Fruit fly (Drosophila melanogaster) whole organism, embryonic: ENCODE results near the gene Rab14.

ENCODE experiments used
- Adf1 ChIP-seq: fragments of 200-800 bp; sonication (Bioruptor generic); IDR thresholded peaks from 2 replicates; pipeline ENCODE4 v1.3.6; 2022; ENCODE audit warnings: missing biosample characterization, missing genetic modification characterization
- Blimp-1 ChIP-seq: fragments of 200-800 bp; sonication (Bioruptor generic); optimal IDR thresholded peaks from 3 replicates; lab custom pipeline; 2018; ENCODE audit warnings: missing biosample characterization, missing genetic modification characterization, mild to moderate bottlenecking, moderate library complexity, missing genetic modification reagents
- CG10274 ChIP-seq: fragments of 200-800 bp; sonication (Bioruptor generic); optimal IDR thresholded peaks from 3 replicates; lab custom pipeline; 2017; ENCODE audit warnings: missing biosample characterization, mild to moderate bottlenecking, missing genetic modification characterization
- CG11247 ChIP-seq: fragments of 200-800 bp; sonication (Bioruptor generic); IDR thresholded peaks from 2 replicates; pipeline ENCODE4 v1.3.6; 2022; ENCODE audit warnings: missing biosample characterization, missing genetic modification characterization
- CG11398 ChIP-seq: fragments of 200-800 bp; sonication (Bioruptor generic); optimal IDR thresholded peaks from 2 replicates; lab custom pipeline; 2016; ENCODE audit warnings: missing biosample characterization, missing genetic modification characterization
- CG1602 ChIP-seq: fragments of 200-800 bp; sonication (Bioruptor generic); optimal IDR thresholded peaks from 3 replicates; lab custom pipeline; 2016; ENCODE audit warnings: missing biosample characterization, missing genetic modification characterization
- CG17385 ChIP-seq: fragments of 200-800 bp; sonication (Bioruptor generic); optimal IDR thresholded peaks from 3 replicates; lab custom pipeline; 2018; ENCODE audit warnings: missing biosample characterization, mild to moderate bottlenecking, missing genetic modification characterization
- CG18476 ChIP-seq: fragments of 200-800 bp; sonication (Bioruptor generic); optimal IDR thresholded peaks from 2 replicates; lab custom pipeline; 2016; ENCODE audit warnings: missing biosample characterization, mild to moderate bottlenecking, missing genetic modification characterization
- CG2202 ChIP-seq: fragments of 200-800 bp; sonication (Bioruptor generic); optimal IDR thresholded peaks from 2 replicates; lab custom pipeline; 2018; ENCODE audit warnings: missing biosample characterization, mild to moderate bottlenecking, missing genetic modification characterization
- CG30403 ChIP-seq: fragments of 200-800 bp; sonication (Bioruptor generic); optimal IDR thresholded peaks from 3 replicates; lab custom pipeline; 2016; ENCODE audit warnings: missing biosample characterization, missing genetic modification characterization
- CG4617 ChIP-seq: fragments of 200-800 bp; sonication (Bioruptor generic); optimal IDR thresholded peaks from 3 replicates; lab custom pipeline; 2016; ENCODE audit warnings: missing biosample characterization, missing genetic modification characterization, borderline replicate concordance
- CG6854 ChIP-seq: fragments of 200-800 bp; sonication (Bioruptor generic); optimal IDR thresholded peaks from 3 replicates; lab custom pipeline; 2017; ENCODE audit warnings: missing biosample characterization, mild to moderate bottlenecking, missing genetic modification characterization
- CG7786 ChIP-seq: fragments of 200-800 bp; sonication (Bioruptor generic); optimal IDR thresholded peaks from 2 replicates; lab custom pipeline; 2016; ENCODE audit warnings: missing biosample characterization, missing genetic modification characterization
- CG8290 ChIP-seq, 3 experiments: fragments of 200-800 bp; sonication (Bioruptor generic); optimal IDR thresholded peaks; 2 replicates each; lab custom pipeline; 2016 to 2019; ENCODE audit warnings: missing biosample characterization in 3 of 3, missing genetic modification characterization in 3 of 3, mild to moderate bottlenecking in 2 of 3, moderate library complexity in 1 of 3
- CG9876 ChIP-seq: fragments of 200-800 bp; sonication (Bioruptor generic); optimal IDR thresholded peaks from 2 replicates; lab custom pipeline; 2016; ENCODE audit warnings: missing biosample characterization, missing genetic modification characterization
- D ChIP-seq, 2 experiments: fragments of 200-800 bp in 1 of 2; fragments of >200 bp in 1 of 2; sonication (Bioruptor generic) in 1 of 2; optimal IDR thresholded peaks; 2 replicates in 1 of 2; 3 replicates in 1 of 2; lab custom pipeline; 2017; ENCODE audit warnings: mild to moderate bottlenecking in 1 of 2, missing biosample characterization in 1 of 2, missing genetic modification characterization in 1 of 2, missing genetic modification reagents in 1 of 2
- Dad ChIP-seq: fragments of 200-800 bp; sonication (Bioruptor generic); optimal IDR thresholded peaks from 3 replicates; lab custom pipeline; 2016; ENCODE audit warnings: missing biosample characterization, missing genetic modification characterization
- HLH3B ChIP-seq: fragments of 200-800 bp; sonication (Bioruptor generic); IDR thresholded peaks from 2 replicates; pipeline ENCODE4 v1.3.6; 2022; ENCODE audit warnings: missing biosample characterization, missing genetic modification characterization
- Hey ChIP-seq: fragments of 200-800 bp; sonication (Bioruptor generic); optimal IDR thresholded peaks from 3 replicates; lab custom pipeline; 2018; ENCODE audit warnings: missing biosample characterization, mild to moderate bottlenecking, missing genetic modification characterization
- Nf-YA ChIP-seq: fragments of 200-800 bp; sonication (Bioruptor generic); IDR thresholded peaks from 2 replicates; pipeline ENCODE4 v1.3.6; 2022; ENCODE audit warnings: missing biosample characterization, missing genetic modification characterization
- Poxn ChIP-seq: fragments of 200-800 bp; sonication (Bioruptor generic); IDR thresholded peaks from 2 replicates; pipeline ENCODE4 v1.3.6; 2022; ENCODE audit warnings: missing biosample characterization, missing genetic modification characterization
- Sin3A ChIP-seq: fragments of >200 bp; optimal IDR thresholded peaks from 2 replicates; lab custom pipeline; 2018
- Vsx1 ChIP-seq: fragments of 200-800 bp; sonication (Bioruptor generic); optimal IDR thresholded peaks from 2 replicates; lab custom pipeline; 2017; ENCODE audit warnings: missing biosample characterization, mild to moderate bottlenecking, missing genetic modification characterization, missing genetic modification reagents
- ac ChIP-seq: fragments of 200-800 bp; sonication (Bioruptor generic); optimal IDR thresholded peaks from 3 replicates; lab custom pipeline; 2017; ENCODE audit warnings: missing biosample characterization, mild to moderate bottlenecking, missing genetic modification characterization
- ase ChIP-seq: fragments of 200-800 bp; sonication (Bioruptor generic); IDR thresholded peaks from 3 replicates; pipeline ENCODE4 v1.3.6; 2022; ENCODE audit warnings: missing biosample characterization, missing genetic modification characterization
- br ChIP-seq: fragments of >200 bp; optimal IDR thresholded peaks from 2 replicates; lab custom pipeline; 2017
- btn ChIP-seq: fragments of 200-800 bp; sonication (Bioruptor generic); optimal IDR thresholded peaks from 2 replicates; lab custom pipeline; 2016; ENCODE audit warnings: missing biosample characterization, missing genetic modification characterization
- cad ChIP-seq: fragments of >200 bp; optimal IDR thresholded peaks from 2 replicates; lab custom pipeline; 2017; ENCODE audit warnings: missing biosample characterization, missing genetic modification characterization
- caup ChIP-seq: fragments of 200-800 bp; sonication (Bioruptor generic); optimal IDR thresholded peaks from 3 replicates; lab custom pipeline; 2017; ENCODE audit warnings: missing biosample characterization, mild to moderate bottlenecking, missing genetic modification characterization, moderate library complexity; ENCODE audit not compliant: severe bottlenecking
- chm ChIP-seq: fragments of 200-800 bp; sonication (Bioruptor generic); IDR thresholded peaks from 2 replicates; pipeline ENCODE4 v1.3.6; 2022; ENCODE audit warnings: missing biosample characterization, missing genetic modification characterization
- dimm ChIP-seq: fragments of 200-800 bp; sonication (Bioruptor generic); IDR thresholded peaks from 2 replicates; pipeline ENCODE4 v1.3.6; 2022; ENCODE audit warnings: missing biosample characterization, missing genetic modification characterization
- esg ChIP-seq: fragments of 200-800 bp; sonication (Bioruptor generic); conservative IDR thresholded peaks from 2 replicates; pipeline ENCODE4 v1.3.6; 2022; ENCODE audit warnings: missing biosample characterization, missing genetic modification characterization
- gem ChIP-seq: fragments of 200-800 bp; sonication (Bioruptor generic); optimal IDR thresholded peaks from 2 replicates; lab custom pipeline; 2019; ENCODE audit warnings: missing biosample characterization, mild to moderate bottlenecking, missing genetic modification characterization, moderate library complexity
- gsb ChIP-seq: fragments of 200-800 bp; sonication (Bioruptor generic); IDR thresholded peaks from 2 replicates; pipeline ENCODE4 v1.3.6; 2022; ENCODE audit warnings: missing biosample characterization, missing genetic modification characterization
- her ChIP-seq: fragments of 200-800 bp; sonication (Bioruptor generic); optimal IDR thresholded peaks from 2 replicates; lab custom pipeline; 2016; ENCODE audit warnings: missing biosample characterization, missing genetic modification characterization
- ind ChIP-seq: fragments of 200-800 bp; sonication (Bioruptor generic); optimal IDR thresholded peaks from 3 replicates; lab custom pipeline; 2016; ENCODE audit warnings: missing biosample characterization, missing genetic modification characterization
- jigr1 ChIP-seq: fragments of 200-800 bp; sonication (Bioruptor generic); IDR thresholded peaks from 3 replicates; pipeline ENCODE4 v1.3.6; 2022; ENCODE audit warnings: missing biosample characterization, missing genetic modification characterization
- jumu ChIP-seq: fragments of 200-800 bp; sonication (Bioruptor generic); optimal IDR thresholded peaks from 3 replicates; lab custom pipeline; 2016; ENCODE audit warnings: missing biosample characterization, missing genetic modification characterization
- kay ChIP-seq: fragments of 200-800 bp; sonication (Bioruptor generic); optimal IDR thresholded peaks from 2 replicates; lab custom pipeline; 2016; ENCODE audit warnings: missing biosample characterization, missing genetic modification characterization
- mirr ChIP-seq: fragments of 200-800 bp; sonication (Bioruptor generic); optimal IDR thresholded peaks from 3 replicates; lab custom pipeline; 2018; ENCODE audit warnings: missing biosample characterization, mild to moderate bottlenecking, missing genetic modification characterization
- org-1 ChIP-seq: fragments of 200-800 bp; sonication (Bioruptor generic); optimal IDR thresholded peaks from 2 replicates; lab custom pipeline; 2017; ENCODE audit warnings: missing biosample characterization, missing genetic modification characterization
- pnt ChIP-seq: fragments of 200-800 bp; sonication (Bioruptor generic); optimal IDR thresholded peaks from 3 replicates; lab custom pipeline; 2016; ENCODE audit warnings: missing biosample characterization, missing genetic modification characterization
- pros ChIP-seq: fragments of 200-800 bp; sonication (Bioruptor generic); optimal IDR thresholded peaks from 3 replicates; lab custom pipeline; 2019; ENCODE audit warnings: missing biosample characterization, mild to moderate bottlenecking, missing genetic modification characterization, moderate library complexity
- sd ChIP-seq: fragments of 200-800 bp; sonication (Bioruptor generic); optimal IDR thresholded peaks from 3 replicates; lab custom pipeline; 2018; ENCODE audit warnings: missing biosample characterization, mild to moderate bottlenecking, missing genetic modification characterization, moderate library complexity
- sim ChIP-seq: fragments of 200-800 bp; sonication (Bioruptor generic); IDR thresholded peaks from 2 replicates; pipeline ENCODE4 v1.3.6; 2022; ENCODE audit warnings: missing biosample characterization, missing genetic modification characterization
- sisA ChIP-seq: fragments of 200-800 bp; sonication (Bioruptor generic); IDR thresholded peaks from 2 replicates; pipeline ENCODE4 v1.3.6; 2022; ENCODE audit warnings: missing biosample characterization, missing genetic modification characterization
- slbo ChIP-seq: fragments of 200-800 bp; sonication (Bioruptor generic); IDR thresholded peaks from 2 replicates; pipeline ENCODE4 v1.3.6; 2022; ENCODE audit warnings: missing biosample characterization, missing genetic modification characterization
- sna ChIP-seq: fragments of 200-800 bp; sonication (Bioruptor generic); IDR thresholded peaks from 2 replicates; pipeline ENCODE4 v1.3.6; 2022; ENCODE audit warnings: missing biosample characterization, missing genetic modification characterization; ENCODE audit not compliant: partially characterized antibody
- zen ChIP-seq: fragments of 200-800 bp; sonication (Bioruptor generic); optimal IDR thresholded peaks from 3 replicates; lab custom pipeline; 2018; ENCODE audit warnings: missing biosample characterization, mild to moderate bottlenecking, missing genetic modification characterization, moderate library complexity
- zfh1 ChIP-seq: fragments of 200-800 bp; sonication (Bioruptor generic); IDR thresholded peaks from 3 replicates; pipeline ENCODE4 v1.3.6; 2022; ENCODE audit warnings: missing biosample characterization, missing genetic modification characterization

Rab14 gene

DNA sequence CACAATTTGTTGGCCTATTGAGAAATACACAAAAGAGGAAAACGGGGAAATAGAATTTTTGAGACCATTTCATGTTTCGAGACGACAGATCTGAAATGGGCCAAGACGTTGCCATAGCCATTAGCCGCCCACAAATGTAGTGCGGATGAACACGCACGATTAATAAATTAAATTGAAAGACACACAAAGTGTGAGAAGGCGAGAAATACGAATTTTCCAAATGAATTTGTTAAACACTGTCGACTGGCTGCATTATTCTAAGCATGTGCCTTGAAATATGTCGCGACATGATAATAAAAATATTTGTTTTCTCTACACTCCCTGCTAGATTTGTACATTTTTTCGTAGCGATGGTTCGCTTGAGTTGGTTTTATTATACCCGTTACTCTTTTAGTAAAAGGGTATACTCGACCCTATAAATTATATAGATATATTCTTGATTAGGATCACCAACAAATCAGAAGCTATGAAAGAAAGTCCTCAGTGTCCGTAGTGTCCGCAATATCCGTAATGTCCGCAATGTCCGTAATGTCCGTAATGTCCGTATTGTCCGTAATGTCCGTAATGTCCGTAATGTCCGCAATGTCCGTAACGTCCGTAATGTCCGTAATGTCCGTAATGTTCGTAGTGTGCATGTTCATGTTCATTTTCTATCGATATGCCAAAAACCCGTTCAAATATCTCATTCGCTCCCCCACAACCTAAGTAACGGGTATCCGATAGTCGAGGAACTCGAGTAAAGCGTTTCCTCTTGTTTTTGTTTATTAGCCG, 21.7 kb downstream of the Rab14 start (continued):
- TF ChIP-seq CG30403 (GFP tag; lab: Kevin White, UChicago) (peak; percentile 64), esg (GFP tag; lab: Robert Waterston, UW) (0 out of 2 replicates have a peak, but pooled peaks have one; percentile 15), CG11398 (GFP tag; lab: Kevin White, UChicago) (no peak), ac (GFP tag; lab: Kevin White, UChicago) (no peak), ind (GFP tag; lab: Kevin White, UChicago) (peak; percentile 32), cad (GFP tag; lab: Kevin White, UChicago) (no peak), Blimp-1 (peak; percentile 39), ase (GFP tag; lab: Robert Waterston, UW) (0 out of 3 replicates have a peak, but pooled peaks have one; percentile 43), zfh1 (GFP tag; lab: Robert Waterston, UW) (peak; percentile 50; the same call in 1 of the 3 replicates), Nf-YA (GFP tag; lab: Robert Waterston, UW) (no peak), slbo (GFP tag; lab: Robert Waterston, UW) (peak; percentile 30; the same call in 1 of the 2 replicates), HLH3B (GFP tag; lab: Robert Waterston, UW) (peak; percentile 32; the same call in 1 of the 2 replicates), CG18476 (GFP tag; lab: Kevin White, UChicago) (peak; percentile 34), Poxn (GFP tag; lab: Robert Waterston, UW) (0 out of 2 replicates have a peak, but pooled peaks have one; percentile 25), her (no peak), Dad (no peak), kay (GFP tag; lab: Kevin White, UChicago) (no peak), CG4617 (no peak), gsb (GFP tag; lab: Robert Waterston, UW) (no peak), mirr (GFP tag; lab: Kevin White, UChicago) (no peak), Vsx1 (GFP tag; lab: Kevin White, UChicago) (no peak), Adf1 (no peak), D (optimal IDR thresholded peaks at IDR 0.05; lab: Kevin White, UChicago) (no peak), D (GFP tag; optimal IDR thresholded peaks at IDR 0.05; lab: Kevin White, UChicago) (peak; percentile 15), CG1602 (peak; percentile 25), CG11247 (GFP tag; lab: Robert Waterston, UW) (no peak), gem (peak; percentile 35), chm (GFP tag; lab: Robert Waterston, UW) (no peak), br (no peak), sisA (GFP tag; lab: Robert Waterston, UW) (no peak), caup (GFP tag; lab: Kevin White, UChicago) (no peak), pros (GFP tag; lab: Kevin White, UChicago) (no peak), org-1 (GFP tag; lab: Kevin White, UChicago) (peak; percentile 6), zen (tag; lab: Kevin White, UChicago) (no peak), jumu (GFP tag; lab: Kevin White, UChicago) (peak; percentile 28), CG8290 (GFP tag; optimal IDR thresholded peaks at IDR 0.05; lab: Kevin White, UChicago) (peak; percentile 18), CG8290 (tag; optimal IDR thresholded peaks at IDR 0.05; lab: Kevin White, UChicago) (no peak), jigr1 (GFP tag; lab: Robert Waterston, UW) (0 out of 3 replicates have a peak, but pooled peaks have one; percentile 21), CG10274 (GFP tag; lab: Kevin White, UChicago) (peak; percentile 40), dimm (GFP tag; lab: Robert Waterston, UW) (no peak), CG7786 (peak; percentile 9), CG9876 (GFP tag; lab: Kevin White, UChicago) (no peak), Sin3A (lab: Kevin White, UChicago) (no peak), pnt (GFP tag; lab: Kevin White, UChicago) (peak; percentile 25), btn (GFP tag; lab: Kevin White, UChicago) (no peak), CG6854 (GFP tag; lab: Kevin White, UChicago) (no peak), sna (no peak), Hey (no peak), sim (GFP tag; lab: Robert Waterston, UW) (no peak), sd (tag; lab: Kevin White, UChicago) (peak; percentile 91), CG17385 (GFP tag; lab: Kevin White, UChicago) (peak; percentile 18), CG2202 (tag; lab: Kevin White, UChicago) (no peak)
